Fruit fly (Drosophila melanogaster): Measurements from ENCODE around the gene CG33645.

The CG33645 gene

dm6 chr2L:13548786-13549780, 16.5 kb downstream of the CG33645 start, which contains the start of gene B4 (continued):
- TF ChIP-seq gcm (GFP tag; optimal IDR thresholded peaks at IDR 0.05) (peak; percentile 31), Hr51 (GFP tag; optimal IDR thresholded peaks at IDR 0.05) (peak in 1 of 2 experiments; percentile 3), sna (GFP tag; IDR thresholded peaks at IDR 0.05; ENCODE audit: partially characterized antibody) (no peak), pzg (GFP tag; optimal IDR thresholded peaks at IDR 0.05) (peak; percentile 70), CG1792 (GFP tag; optimal IDR thresholded peaks at IDR 0.05) (no peak), Fer2 (tag; optimal IDR thresholded peaks at IDR 0.05) (no peak), bigmax (GFP tag; optimal IDR thresholded peaks at IDR 0.05) (peak; percentile 1), CG7987 (GFP tag; optimal IDR thresholded peaks at IDR 0.05) (peak; percentile 81), emc (GFP tag; optimal IDR thresholded peaks at IDR 0.05) (peak; percentile 20), amos (GFP tag; IDR thresholded peaks at IDR 0.05; ENCODE audit: partially characterized antibody) (peak; percentile 60), CG5245 (GFP tag; optimal IDR thresholded peaks at IDR 0.05) (no peak), CG12659 (GFP tag; optimal IDR thresholded peaks at IDR 0.05) (peak; percentile 23), dan (GFP tag; IDR thresholded peaks at IDR 0.05) (no peak), Hand (GFP tag; optimal IDR thresholded peaks at IDR 0.05) (no peak), da (GFP tag; optimal IDR thresholded peaks at IDR 0.05) (peak; percentile 9), Nf-YC (tag; optimal IDR thresholded peaks at IDR 0.05) (no peak), Jarid2 (GFP tag; optimal IDR thresholded peaks at IDR 0.05) (peak; percentile 96), Six4 (GFP tag; optimal IDR thresholded peaks at IDR 0.05) (no peak), CG10209 (GFP tag; optimal IDR thresholded peaks at IDR 0.05) (peak; percentile 6), CG9817 (tag; optimal IDR thresholded peaks at IDR 0.05) (no peak), CG30431 (GFP tag; optimal IDR thresholded peaks at IDR 0.05) (no peak), CG12391 (tag; optimal IDR thresholded peaks at IDR 0.05) (no peak), Trl (optimal IDR thresholded peaks at IDR 0.05) (peak; percentile 25 to 60), Trl (GFP tag; optimal IDR thresholded peaks at IDR 0.05) (peak; percentile 18), CG16779 (GFP tag; IDR thresholded peaks at IDR 0.05) (peak; percentile 81; the same call in 1 of the 2 replicates), Nf-YA (GFP tag; IDR thresholded peaks at IDR 0.05) (peak; percentile 40; the same call in 1 of the 2 replicates), trh (GFP tag; optimal IDR thresholded peaks at IDR 0.05) (no peak), ind (GFP tag; optimal IDR thresholded peaks at IDR 0.05) (no peak), bowl (GFP tag; IDR thresholded peaks at IDR 0.05) (0 out of 2 replicates have a peak, but pooled peaks have one; percentile 35), yki (optimal IDR thresholded peaks at IDR 0.05) (no peak), z (GFP tag; IDR thresholded peaks at IDR 0.05) (no peak), CG1529 (GFP tag; optimal IDR thresholded peaks at IDR 0.05) (peak; percentile 14), Tbp (GFP tag; optimal IDR thresholded peaks at IDR 0.05) (no peak), Pdp1 (GFP tag; optimal IDR thresholded peaks at IDR 0.05) (peak; percentile 4 to 65), CG17802 (tag; optimal IDR thresholded peaks at IDR 0.05) (no peak), CG14860 (GFP tag; IDR thresholded peaks at IDR 0.05; ENCODE audit: partially characterized antibody) (no peak), Doc3 (GFP tag; IDR thresholded peaks at IDR 0.05; ENCODE audit: partially characterized antibody) (no peak), CG7745 (tag; optimal IDR thresholded peaks at IDR 0.05) (no peak), lbe (GFP tag; optimal IDR thresholded peaks at IDR 0.05) (peak; percentile 45), pros (GFP tag; optimal IDR thresholded peaks at IDR 0.05) (peak; percentile 54), CG17328 (GFP tag; IDR thresholded peaks at IDR 0.05) (peak; percentile 31; the same call in 1 of the 2 replicates), hb (GFP tag; IDR thresholded peaks at IDR 0.05; ENCODE audit: partially characterized antibody) (no peak), Fer3 (tag; optimal IDR thresholded peaks at IDR 0.05) (peak; percentile 15), bsh (GFP tag; optimal IDR thresholded peaks at IDR 0.05) (peak; percentile 1 to 70), CG1602 (GFP tag; optimal IDR thresholded peaks at IDR 0.05) (no peak), Abd-B (GFP tag; optimal IDR thresholded peaks at IDR 0.05) (no peak), gcm2 (GFP tag; optimal IDR thresholded peaks at IDR 0.05) (peak; percentile 30), jigr1 (GFP tag; IDR thresholded peaks at IDR 0.05) (no peak)
